Fruit fly (Drosophila melanogaster): ENCODE data around the gene RpS14b.

RpS14b gene

DNA sequence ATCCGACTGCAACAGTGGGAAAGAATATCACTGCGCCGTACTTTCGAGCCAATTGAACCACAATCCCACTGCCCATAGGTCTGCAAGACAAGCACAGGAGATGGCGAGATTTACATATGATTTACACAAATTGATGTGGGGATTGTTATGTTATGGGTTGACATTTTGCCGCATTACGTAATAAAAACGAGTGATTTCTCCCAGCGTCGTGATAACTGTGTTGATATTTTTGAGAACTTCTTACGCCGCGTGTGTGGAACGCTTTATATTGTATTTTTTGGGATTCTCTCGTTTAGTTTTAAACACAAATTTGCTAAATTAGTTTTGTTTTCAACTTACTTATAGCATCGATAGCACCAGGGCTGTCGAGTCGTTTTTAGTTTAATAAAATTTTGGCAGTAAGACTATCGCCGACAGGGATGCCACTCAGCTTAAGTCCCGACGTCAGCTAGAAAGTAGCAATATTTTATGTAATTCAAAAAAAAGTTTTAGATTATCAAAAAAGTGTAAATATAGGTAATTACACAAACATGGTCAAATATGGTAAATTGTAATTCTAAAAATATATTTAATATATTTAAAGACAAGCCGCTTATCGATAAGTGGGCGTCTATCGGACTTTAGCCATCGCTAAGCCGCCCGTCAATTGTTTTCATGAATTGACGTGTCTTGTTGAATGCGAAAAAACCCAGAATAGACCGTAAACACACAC, 41.1 kb upstream of the RpS14b start, which contains the start of the genes CG45089, ND-MNLL and p115 (continued):
- TF ChIP-seq CG6813 (GFP tag; optimal IDR thresholded peaks at IDR 0.05), result no peak
- peak; percentile 47 for TF ChIP-seq Fer3 (tag; optimal IDR thresholded peaks at IDR 0.05)
- peak; percentile 68 for TF ChIP-seq CG12659 (GFP tag; optimal IDR thresholded peaks at IDR 0.05)
- peak; percentile 34 for TF ChIP-seq fd3F (GFP tag; optimal IDR thresholded peaks at IDR 0.05)
- no peak for TF ChIP-seq ham (GFP tag; IDR thresholded peaks at IDR 0.05)
- peak; percentile 62 for TF ChIP-seq CG15269 (tag; optimal IDR thresholded peaks at IDR 0.05)
- peak; percentile 15 for TF ChIP-seq CG8281 (tag; optimal IDR thresholded peaks at IDR 0.05)
- TF ChIP-seq CG15696 (tag; optimal IDR thresholded peaks at IDR 0.05), result peak; percentile 73
- TF ChIP-seq CG14667 (GFP tag; IDR thresholded peaks at IDR 0.05), result peak; percentile 25; the same call in 1 of the 2 replicates
- no peak for TF ChIP-seq CG31365 (tag; optimal IDR thresholded peaks at IDR 0.05)
- TF ChIP-seq ab (GFP tag; optimal IDR thresholded peaks at IDR 0.05), result no peak
- no peak for TF ChIP-seq Stat92E (GFP tag; optimal IDR thresholded peaks at IDR 0.05)
- TF ChIP-seq CG9727 (GFP tag; optimal IDR thresholded peaks at IDR 0.05), result peak; percentile 71
- TF ChIP-seq unc-4 (GFP tag; IDR thresholded peaks at IDR 0.05; ENCODE audit: partially characterized antibody), result peak; percentile 65; the same call in 1 of the 2 replicates
- no peak for TF ChIP-seq CG8944 (GFP tag; optimal IDR thresholded peaks at IDR 0.05)
- peak; percentile 80 for TF ChIP-seq Xbp1 (GFP tag; optimal IDR thresholded peaks at IDR 0.05)
- peak; percentile 75 for TF ChIP-seq BEAF-32 (GFP tag; optimal IDR thresholded peaks at IDR 0.05)
- no peak for TF ChIP-seq Poxn (GFP tag; IDR thresholded peaks at IDR 0.05)
- TF ChIP-seq CG11456 (GFP tag; IDR thresholded peaks at IDR 0.05), result peak; percentile 16; the same call in 1 of the 3 replicates
- TF ChIP-seq btn (GFP tag; optimal IDR thresholded peaks at IDR 0.05), result no peak
- peak; percentile 31; the same call in 1 of the 2 replicates for TF ChIP-seq seq (GFP tag; IDR thresholded peaks at IDR 0.05)
- TF ChIP-seq pho (GFP tag; optimal IDR thresholded peaks at IDR 0.05), result peak; percentile 14
- TF ChIP-seq slbo (GFP tag; IDR thresholded peaks at IDR 0.05), result peak; percentile 73
- no peak; the same call in 2 of the 3 replicates for TF ChIP-seq jigr1 (GFP tag; IDR thresholded peaks at IDR 0.05)
- 0 out of 2 replicates have a peak, but pooled peaks have one; percentile 14 for TF ChIP-seq H2.0 (GFP tag; IDR thresholded peaks at IDR 0.05)
- no peak for TF ChIP-seq wor (GFP tag; IDR thresholded peaks at IDR 0.05)
- TF ChIP-seq CG32772 (GFP tag; IDR thresholded peaks at IDR 0.05), result peak; percentile 39; the same call in 1 of the 2 replicates
- TF ChIP-seq cad (GFP tag; optimal IDR thresholded peaks at IDR 0.05), result no peak
- TF ChIP-seq D (optimal IDR thresholded peaks at IDR 0.05), result no peak
- TF ChIP-seq D (GFP tag; optimal IDR thresholded peaks at IDR 0.05), result no peak
- no peak for TF ChIP-seq ash1 (GFP tag; optimal IDR thresholded peaks at IDR 0.05)
- TF ChIP-seq HLHmδ (GFP tag; optimal IDR thresholded peaks at IDR 0.05), result no peak
- TF ChIP-seq Asciz (GFP tag; optimal IDR thresholded peaks at IDR 0.05), result no peak
- peak; percentile 11 for TF ChIP-seq CG7786 (GFP tag; optimal IDR thresholded peaks at IDR 0.05)
- TF ChIP-seq Dp (GFP tag; optimal IDR thresholded peaks at IDR 0.05), result peak; percentile 35
- TF ChIP-seq gsb-n (tag; optimal IDR thresholded peaks at IDR 0.05), result peak; percentile 6
- peak; percentile 26 for TF ChIP-seq Dip3 (GFP tag; optimal IDR thresholded peaks at IDR 0.05)
- TF ChIP-seq GATAe (GFP tag; conservative IDR thresholded peaks at IDR 0.05), result no peak
- no peak for TF ChIP-seq Atf3 (GFP tag; optimal IDR thresholded peaks at IDR 0.05)
- TF ChIP-seq CG3838 (GFP tag; optimal IDR thresholded peaks at IDR 0.05), result no peak
- TF ChIP-seq ranshi (GFP tag; IDR thresholded peaks at IDR 0.05), result no peak
- no peak for TF ChIP-seq CG16779 (GFP tag; IDR thresholded peaks at IDR 0.05)
- TF ChIP-seq CG1792 (GFP tag; optimal IDR thresholded peaks at IDR 0.05), result no peak
- TF ChIP-seq Hr39 (optimal IDR thresholded peaks at IDR 0.05), result no peak
- TF ChIP-seq chn (GFP tag; optimal IDR thresholded peaks at IDR 0.05), result peak; percentile 28
- peak; percentile 11 to 68 for TF ChIP-seq dpn (GFP tag; optimal IDR thresholded peaks at IDR 0.05)
- TF ChIP-seq fu2 (GFP tag; optimal IDR thresholded peaks at IDR 0.05), result peak; percentile 20
- TF ChIP-seq CG9797 (GFP tag; optimal IDR thresholded peaks at IDR 0.05), result peak; percentile 22
- no peak for TF ChIP-seq wek (GFP tag; optimal IDR thresholded peaks at IDR 0.05)
- TF ChIP-seq Ets97D (GFP tag; optimal IDR thresholded peaks at IDR 0.05), result peak; percentile 44
